Fruit fly (Drosophila melanogaster): Measurements from ENCODE around the gene CG32176.

dm6 chr3L:17475979-17476393 lies 42.3 kb downstream of the CG32176 start, which contains the start of gene CG34250:
- no peak for TF ChIP-seq CG9948 (tag; optimal IDR thresholded peaks at IDR 0.05)
- no peak for TF ChIP-seq Ets98B (GFP tag; IDR thresholded peaks at IDR 0.05)
- TF ChIP-seq D1 (tag; optimal IDR thresholded peaks at IDR 0.05), result peak; percentile 82
- TF ChIP-seq EcR (GFP tag; optimal IDR thresholded peaks at IDR 0.05), result no peak
- no peak for TF ChIP-seq CG15710 (tag; optimal IDR thresholded peaks at IDR 0.05)
- TF ChIP-seq CG13204 (GFP tag; optimal IDR thresholded peaks at IDR 0.05), result no peak
- TF ChIP-seq rn (GFP tag; IDR thresholded peaks at IDR 0.05), result no peak
- TF ChIP-seq Pif1A (GFP tag; optimal IDR thresholded peaks at IDR 0.05), result no peak
- no peak for TF ChIP-seq CG10348 (GFP tag; IDR thresholded peaks at IDR 0.05)
- no peak for TF ChIP-seq CG34367 (tag; optimal IDR thresholded peaks at IDR 0.05)
- TF ChIP-seq Snoo (tag; optimal IDR thresholded peaks at IDR 0.05), result no peak
- TF ChIP-seq CG4496 (GFP tag; IDR thresholded peaks at IDR 0.05), result no peak
